Worm (Caenorhabditis elegans): ENCODE results near the gene Y34B4A.2.

Gene Y34B4A.2

ce11 chrX:5264026-5264425 lies 15.3 kb upstream of the Y34B4A.2 start, which contains the start of gene Y34B4A.4:
Gene Y34B4A.4, plus strand, starts transcription at chrX:5264326.
- TF ChIP-seq C17E4.6 (GFP tag; IDR thresholded peaks at IDR 0.05) (no peak), lin-26 (GFP tag; IDR thresholded peaks at IDR 0.05) (no peak), F22D6.2 (tag; optimal IDR thresholded peaks at IDR 0.05) (no peak), B0035.1 (tag; optimal IDR thresholded peaks at IDR 0.05) (no peak), rec-8 (tag; optimal IDR thresholded peaks at IDR 0.05) (no peak), B0261.1 (tag; optimal IDR thresholded peaks at IDR 0.05) (no peak), F37B4.10 (GFP tag; IDR thresholded peaks at IDR 0.05) (no peak), Y67H2A.10 (GFP tag; conservative IDR thresholded peaks at IDR 0.05) (no peak), snpc-3.4 (tag; optimal IDR thresholded peaks at IDR 0.05) (no peak)

- TF ChIP-seq nhr-90 (tag; optimal IDR thresholded peaks at IDR 0.05), result no peak
These were observed 13.9 kb upstream of the Y34B4A.2 start for ce11 chrX:5265356-5265755.

ce11 chrX:5268062-5268461 lies 11.2 kb upstream of the Y34B4A.2 start:
- no peak for TF ChIP-seq rec-8 (tag; optimal IDR thresholded peaks at IDR 0.05)
- no peak for TF ChIP-seq F52B5.7 (tag; optimal IDR thresholded peaks at IDR 0.05)
- TF ChIP-seq nhr-80 (tag; optimal IDR thresholded peaks at IDR 0.05), result peak; percentile 21

- TF ChIP-seq ztf-3 (GFP tag; optimal IDR thresholded peaks at IDR 0.05), result no peak
- TF ChIP-seq ekl-4 (GFP tag; IDR thresholded peaks at IDR 0.05), result no peak
- no peak for TF ChIP-seq B0019.2 (GFP tag; conservative IDR thresholded peaks at IDR 0.05)
- no peak for TF ChIP-seq K12H6.12 (tag; optimal IDR thresholded peaks at IDR 0.05)
- TF ChIP-seq rpc-1 (optimal IDR thresholded peaks at IDR 0.05), result no peak
- TF ChIP-seq rpc-1 (tag; optimal IDR thresholded peaks at IDR 0.05), result no peak
- TF ChIP-seq ceh-40 (GFP tag; IDR thresholded peaks at IDR 0.05), result no peak
- no peak for TF ChIP-seq C17E4.6 (GFP tag; IDR thresholded peaks at IDR 0.05)
- TF ChIP-seq ccch-3 (GFP tag; optimal IDR thresholded peaks at IDR 0.05), result no peak
- no peak for TF ChIP-seq lin-26 (GFP tag; IDR thresholded peaks at IDR 0.05)
- no peak for TF ChIP-seq F22D6.2 (tag; optimal IDR thresholded peaks at IDR 0.05)
- TF ChIP-seq K11D2.4 (GFP tag; IDR thresholded peaks at IDR 0.05), result no peak
- no peak for TF ChIP-seq snpc-1.1 (tag; optimal IDR thresholded peaks at IDR 0.05; ENCODE audit: insufficient read depth)
- TF ChIP-seq F33H1.4 (GFP tag; IDR thresholded peaks at IDR 0.05), result no peak
- TF ChIP-seq snpc-3.4 (tag; optimal IDR thresholded peaks at IDR 0.05), result no peak
- no peak for TF ChIP-seq gei-17 (GFP tag; optimal IDR thresholded peaks at IDR 0.05)
These were observed 9.9 kb upstream of the Y34B4A.2 start for ce11 chrX:5269359-5269758.

ce11 chrX:5275209-5275608 lies 4.1 kb upstream of the Y34B4A.2 start, which contains the start of gene hst-6:
Gene hst-6, plus strand, starts transcription at chrX:5275561.
- TF ChIP-seq nhr-80 (tag; optimal IDR thresholded peaks at IDR 0.05) (peak; percentile 81), madf-10 (tag; optimal IDR thresholded peaks at IDR 0.05) (no peak), egl-44 (GFP tag; IDR thresholded peaks at IDR 0.05) (0 out of 2 replicates have a peak, but pooled peaks have one; percentile 44), ZK185.1 (tag; optimal IDR thresholded peaks at IDR 0.05; ENCODE audit: poor library complexity, severe bottlenecking) (peak; percentile 57), lsl-1 (GFP tag; optimal IDR thresholded peaks at IDR 0.05) (no peak), pha-4 (tag; optimal IDR thresholded peaks at IDR 0.05) (no peak), gei-17 (GFP tag; optimal IDR thresholded peaks at IDR 0.05) (peak; percentile 31), bed-1 (GFP tag; IDR thresholded peaks at IDR 0.05) (no peak), sea-2 (GFP tag; IDR thresholded peaks at IDR 0.05) (no peak), attf-3 (GFP tag; conservative IDR thresholded peaks at IDR 0.05) (peak; percentile 78), akir-1 (GFP tag; optimal IDR thresholded peaks at IDR 0.05) (no peak), ztf-28 (GFP tag; IDR thresholded peaks at IDR 0.05) (no peak), rec-8 (tag; optimal IDR thresholded peaks at IDR 0.05) (no peak), F37B4.10 (GFP tag; IDR thresholded peaks at IDR 0.05) (no peak), attf-5 (GFP tag; optimal IDR thresholded peaks at IDR 0.05) (peak; percentile 73), lin-40 (tag; optimal IDR thresholded peaks at IDR 0.05) (peak; percentile 46), madf-3 (GFP tag; IDR thresholded peaks at IDR 0.05) (no peak), tbp1 (GFP tag; optimal IDR thresholded peaks at IDR 0.05) (no peak), ekl-4 (GFP tag; IDR thresholded peaks at IDR 0.05) (peak; percentile 14; the same call in 1 of the 2 replicates), Y67H2A.10 (GFP tag; conservative IDR thresholded peaks at IDR 0.05) (no peak), dpl-1 (GFP tag; optimal IDR thresholded peaks at IDR 0.05) (no peak), tbx-9 (tag; optimal IDR thresholded peaks at IDR 0.05; ENCODE audit: borderline replicate concordance) (no peak), B0336.3 (GFP tag; IDR thresholded peaks at IDR 0.05) (no peak), aptf-3 (GFP tag; IDR thresholded peaks at IDR 0.05) (no peak), snpc-3.4 (tag; optimal IDR thresholded peaks at IDR 0.05) (peak; percentile 43)
